Worm (Caenorhabditis elegans) whole organism, L1 larva: Measurements from ENCODE around the gene pqn-68.

ENCODE experiments used
- Y116A8C.19 ChIP-seq: sonication (generic microtip); optimal IDR thresholded peaks from 2 replicates; lab custom pipeline; 2016; ENCODE audit warnings: missing compliant biosample characterization, missing genetic modification characterization, borderline replicate concordance
- aha-1 ChIP-seq: fragments of 150-350 bp; optimal IDR thresholded peaks from 2 replicates; lab custom pipeline; 2014; ENCODE audit warnings: missing biosample characterization, missing genetic modification characterization
- ama-1 ChIP-seq: fragments of 150-350 bp; optimal IDR thresholded peaks from 2 replicates; lab custom pipeline; 2014
- blmp-1 ChIP-seq: fragments of 150-350 bp; optimal IDR thresholded peaks from 2 replicates; lab custom pipeline; 2014; ENCODE audit warnings: missing biosample characterization, missing genetic modification characterization
- ceh-63 ChIP-seq: fragments of 200-800 bp; sonication (Bioruptor generic); optimal IDR thresholded peaks from 2 replicates; lab custom pipeline; 2018; ENCODE audit warnings: mild to moderate bottlenecking, missing genetic modification characterization, missing compliant biosample characterization
- ceh-8 ChIP-seq: fragments of 200-800 bp; sonication (Bioruptor generic); optimal IDR thresholded peaks from 2 replicates; lab custom pipeline; 2018; ENCODE audit warnings: mild to moderate bottlenecking, missing genetic modification characterization, moderate library complexity, missing compliant biosample characterization
- ceh-88 ChIP-seq: fragments of 200-800 bp; sonication (Bioruptor generic); IDR thresholded peaks from 2 replicates; pipeline ENCODE4 v1.3.6; 2022; ENCODE audit warnings: missing genetic modification characterization, missing compliant biosample characterization
- dsc-1 ChIP-seq: sonication (generic microtip); optimal IDR thresholded peaks from 2 replicates; lab custom pipeline; 2016; ENCODE audit warnings: mild to moderate bottlenecking, missing genetic modification characterization, missing compliant biosample characterization
- efl-3 ChIP-seq: fragments of 200-800 bp; sonication (Bioruptor generic); optimal IDR thresholded peaks from 2 replicates; lab custom pipeline; 2018; ENCODE audit warnings: mild to moderate bottlenecking, missing genetic modification characterization, missing compliant biosample characterization
- egl-27 ChIP-seq, 2 experiments: fragments of 150-350 bp in 1 of 2; sonication (generic microtip); optimal IDR thresholded peaks; 3 replicates each; lab custom pipeline; 2017 to 2018; ENCODE audit warnings: missing biosample characterization in 2 of 2, missing genetic modification characterization in 2 of 2, missing genetic modification reagents in 2 of 2
- elt-3 ChIP-seq, 6 experiments: fragments of 150-350 bp in 1 of 6; sonication (generic microtip); optimal IDR thresholded peaks; 2 replicates each; lab custom pipeline; 2017 to 2018; ENCODE audit warnings: missing biosample characterization in 6 of 6, missing genetic modification characterization in 6 of 6, inconsistent platforms in 1 of 6
- fkh-10 ChIP-seq: sonication (generic microtip); optimal IDR thresholded peaks from 2 replicates; lab custom pipeline; 2017; ENCODE audit warnings: missing biosample characterization, missing genetic modification reagents, missing genetic modification characterization
- fos-1 ChIP-seq: fragments of 150-350 bp; optimal IDR thresholded peaks from 2 replicates; lab custom pipeline; 2014; ENCODE audit warnings: missing biosample characterization, missing genetic modification characterization
- grh-1 ChIP-seq: fragments of 200-800 bp; sonication (Bioruptor generic); IDR thresholded peaks from 2 replicates; pipeline ENCODE4 v1.3.6; 2022; ENCODE audit warnings: missing genetic modification reagents, missing genetic modification characterization, missing compliant biosample characterization
- hlh-4 ChIP-seq: sonication (generic microtip); optimal IDR thresholded peaks from 2 replicates; lab custom pipeline; 2016; ENCODE audit warnings: mild to moderate bottlenecking, missing genetic modification characterization, missing compliant biosample characterization
- lin-14 ChIP-seq: fragments of 200-800 bp; sonication (Bioruptor generic); optimal IDR thresholded peaks from 2 replicates; lab custom pipeline; 2018; ENCODE audit warnings: mild to moderate bottlenecking, missing genetic modification characterization, moderate library complexity, missing compliant biosample characterization
- lin-39 ChIP-seq: fragments of 150-350 bp; optimal IDR thresholded peaks from 2 replicates; lab custom pipeline; 2014; ENCODE audit warnings: missing biosample characterization, missing genetic modification reagents, missing genetic modification characterization
- mab-9 ChIP-seq: fragments of 200-800 bp; sonication (Bioruptor generic); IDR thresholded peaks from 2 replicates; pipeline ENCODE4 v1.3.6; 2022; ENCODE audit warnings: missing genetic modification reagents, missing genetic modification characterization, missing compliant biosample characterization
- mep-1 ChIP-seq: fragments of 150-350 bp; optimal IDR thresholded peaks from 2 replicates; lab custom pipeline; 2014; ENCODE audit warnings: missing biosample characterization, missing genetic modification characterization
- nhr-11 ChIP-seq: fragments of 150-350 bp; optimal IDR thresholded peaks from 2 replicates; lab custom pipeline; 2014; ENCODE audit warnings: missing biosample characterization, missing genetic modification characterization
- nhr-20 ChIP-seq: sonication (generic microtip); optimal IDR thresholded peaks from 2 replicates; lab custom pipeline; 2016; ENCODE audit warnings: mild to moderate bottlenecking, missing genetic modification characterization, missing compliant biosample characterization
- nhr-237 ChIP-seq: fragments of 150-350 bp; optimal IDR thresholded peaks from 2 replicates; lab custom pipeline; 2014; ENCODE audit warnings: missing biosample characterization, missing genetic modification characterization
- nhr-28 ChIP-seq: fragments of 150-350 bp; optimal IDR thresholded peaks from 2 replicates; lab custom pipeline; 2014; ENCODE audit warnings: missing biosample characterization, missing genetic modification characterization
- nhr-47 ChIP-seq: sonication (generic microtip); optimal IDR thresholded peaks from 2 replicates; lab custom pipeline; 2016; ENCODE audit warnings: mild to moderate bottlenecking, missing genetic modification characterization, moderate library complexity, missing compliant biosample characterization
- nhr-85 ChIP-seq: sonication (generic microtip); peaks from one replicate; lab custom pipeline; 2016; ENCODE audit warnings: missing genetic modification characterization, inconsistent platforms, missing compliant biosample characterization
- pax-3 ChIP-seq: fragments of 200-800 bp; sonication (Bioruptor generic); optimal IDR thresholded peaks from 2 replicates; lab custom pipeline; 2018; ENCODE audit warnings: mild to moderate bottlenecking, missing genetic modification characterization, moderate library complexity, missing compliant biosample characterization
- snu-23 ChIP-seq: sonication (generic microtip); optimal IDR thresholded peaks from 2 replicates; lab custom pipeline; 2016; ENCODE audit warnings: missing genetic modification characterization, missing compliant biosample characterization
- sox-4 ChIP-seq: sonication (generic microtip); optimal IDR thresholded peaks from 2 replicates; lab custom pipeline; 2016; ENCODE audit warnings: missing genetic modification characterization, missing compliant biosample characterization
- sptf-1 ChIP-seq: fragments of 150-350 bp; optimal IDR thresholded peaks from 2 replicates; lab custom pipeline; 2014; ENCODE audit warnings: missing biosample characterization, missing genetic modification characterization
- tbx-2 ChIP-seq: sonication (generic microtip); optimal IDR thresholded peaks from 2 replicates; lab custom pipeline; 2016; ENCODE audit warnings: missing genetic modification characterization, missing compliant biosample characterization
- tlp-1 ChIP-seq: fragments of 150-350 bp; optimal IDR thresholded peaks from 2 replicates; lab custom pipeline; 2014; ENCODE audit warnings: missing biosample characterization, missing genetic modification characterization
- unc-62 ChIP-seq: fragments of 150-350 bp; optimal IDR thresholded peaks from 2 replicates; lab custom pipeline; 2014; ENCODE audit warnings: missing biosample characterization, missing genetic modification reagents, missing genetic modification characterization
- vab-15 ChIP-seq: sonication (generic microtip); optimal IDR thresholded peaks from 2 replicates; lab custom pipeline; 2017; ENCODE audit warnings: missing genotype, mild to moderate bottlenecking, missing genetic modification characterization, missing compliant biosample characterization
- zag-1 ChIP-seq: fragments of 150-350 bp; optimal IDR thresholded peaks from 2 replicates; lab custom pipeline; 2014; ENCODE audit warnings: missing biosample characterization, missing genetic modification characterization
- ztf-4 ChIP-seq: fragments of 150-350 bp; optimal IDR thresholded peaks from 2 replicates; lab custom pipeline; 2014; ENCODE audit warnings: missing biosample characterization, missing genetic modification characterization

Gene pqn-68

DNA sequence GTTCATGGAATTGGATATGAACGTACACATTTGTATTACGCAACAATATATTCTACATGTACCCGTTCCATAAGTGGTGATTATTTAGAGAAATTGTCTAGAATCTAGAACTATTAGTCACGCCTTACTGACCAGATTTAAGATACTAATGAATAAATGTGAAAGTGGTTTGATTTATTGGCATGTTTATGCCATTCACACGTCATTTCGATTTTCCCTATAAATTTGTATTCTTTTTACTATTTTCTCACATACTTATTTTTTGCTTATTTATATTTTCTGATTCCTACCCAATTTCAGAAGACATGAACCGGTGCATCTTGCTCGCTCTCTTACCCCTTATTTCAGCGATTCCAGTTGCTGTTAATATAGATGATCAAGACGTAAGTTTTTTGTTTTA is 35.8 kb downstream of the pqn-68 start, which contains the start of gene F15B9.8:
Gene F15B9.8 (plus strand): TSS at position 301 of the 400 bp plus-strand sequence.
- TF ChIP-seq fkh-10 (GFP tag; lab: Kevin White, UChicago) (no peak), tbx-2 (tag; lab: Kevin White, UChicago) (no peak), sox-4 (no peak), nhr-85 (peak; percentile 42), zag-1 (no peak), egl-27 (tag; optimal IDR thresholded peaks at IDR 0.05; lab: Kevin White, UChicago) (no peak)

ce11 chrV:12992891-12993290 is 40.5 kb downstream of the pqn-68 start, which contains the start of the genes F15B9.11 and dsl-7:
F15B9.11 (minus strand) TSS chrV:12992895.
dsl-7 (plus strand) TSS chrV:12993150.
- TF ChIP-seq grh-1 (0 out of 2 replicates have a peak, but pooled peaks have one; percentile 45), fkh-10 (GFP tag; lab: Kevin White, UChicago) (no peak), nhr-85 (peak; percentile 82), elt-3 (tag; optimal IDR thresholded peaks at IDR 0.05; lab: Kevin White, UChicago) (no peak), aha-1 (tag; lab: Kevin White, UChicago) (no peak), hlh-4 (tag; lab: Kevin White, UChicago) (no peak), lin-14 (peak; percentile 60), nhr-237 (tag; lab: Kevin White, UChicago) (no peak), mep-1 (tag; lab: Kevin White, UChicago) (no peak), blmp-1 (tag; lab: Kevin White, UChicago) (peak; percentile 18)
- TF ChIP-seq, all 84 proteins: peak for 4

DNA sequence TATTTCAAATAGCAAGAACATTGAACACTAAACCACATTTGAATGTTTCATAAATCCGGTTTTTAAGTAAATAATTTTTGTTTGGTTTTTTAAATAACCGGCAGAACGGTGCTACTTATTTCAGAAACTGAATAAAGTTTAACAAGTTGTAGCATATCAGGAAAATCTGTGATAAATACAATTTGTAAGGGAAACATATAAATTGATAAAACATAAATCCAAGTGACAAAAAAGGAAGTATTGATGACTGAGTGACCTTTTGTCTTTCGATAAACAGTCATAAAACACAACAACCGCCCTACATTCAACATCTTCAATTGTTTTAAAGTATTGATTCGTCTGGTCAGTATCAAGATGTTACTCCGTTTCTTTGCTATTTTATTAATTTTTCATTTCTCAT is 42.8 kb downstream of the pqn-68 start, which contains the start of gene far-5:
Gene far-5 (plus strand): TSS at position 301 of the 400 bp plus-strand sequence.
- peak in 1 of 6 experiments; percentile 29 for TF ChIP-seq elt-3 (tag; optimal IDR thresholded peaks at IDR 0.05; lab: Kevin White, UChicago)
- TF ChIP-seq nhr-47 (tag; lab: Kevin White, UChicago), result no peak
- TF ChIP-seq pax-3, result no peak
- peak; percentile 30 for TF ChIP-seq blmp-1 (tag; lab: Kevin White, UChicago)

ce11 chrV:12997422-12997821 is 45.0 kb downstream of the pqn-68 start, which contains the start of gene far-3:
far-3 (minus strand) TSS chrV:12997522.
- no peak for TF ChIP-seq ceh-8 (GFP tag; lab: Kevin White, UChicago)
- no peak for TF ChIP-seq ceh-63 (GFP tag; lab: Kevin White, UChicago)
- TF ChIP-seq nhr-20 (tag; lab: Kevin White, UChicago), result no peak
- no peak for TF ChIP-seq ztf-4 (tag; lab: Kevin White, UChicago)
- no peak for TF ChIP-seq fos-1 (tag; lab: Kevin White, UChicago)
- no peak for TF ChIP-seq unc-62
- TF ChIP-seq dsc-1 (tag; lab: Kevin White, UChicago), result no peak
- TF ChIP-seq sptf-1, result no peak
- no peak for TF ChIP-seq nhr-28
- TF ChIP-seq elt-3 (tag; optimal IDR thresholded peaks at IDR 0.05; lab: Kevin White, UChicago), result no peak

DNA sequence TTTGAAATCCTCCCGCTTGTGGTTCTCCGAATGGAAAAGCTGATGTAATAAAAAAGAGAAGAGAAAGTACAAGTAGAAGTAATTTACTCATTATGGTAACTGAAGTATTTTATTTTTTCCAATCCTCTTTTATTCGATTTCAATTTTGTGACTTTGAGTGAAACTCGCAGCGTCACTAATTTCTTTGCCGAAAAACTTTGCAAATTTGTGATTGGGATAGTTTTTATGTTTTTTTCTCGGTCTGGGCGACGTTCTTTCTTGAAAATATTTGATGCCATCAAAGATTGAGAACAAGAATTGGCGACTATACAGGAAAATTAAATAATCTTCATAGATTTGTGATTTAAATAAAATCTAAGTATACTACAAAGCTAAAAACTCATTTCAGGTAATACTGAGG is 47.1 kb downstream of the pqn-68 start, which contains the start of gene far-4:
Gene far-4 (minus strand): TSS at position 101 of the 400 bp plus-strand sequence.
- no peak for TF ChIP-seq tlp-1 (tag; lab: Kevin White, UChicago)
- TF ChIP-seq ceh-88 (GFP tag; lab: Robert Waterston, UW), result no peak
- TF ChIP-seq nhr-11, result no peak
- no peak for TF ChIP-seq Y116A8C.19 (tag; lab: Kevin White, UChicago)
- TF ChIP-seq grh-1, result no peak
- no peak for TF ChIP-seq snu-23 (GFP tag; lab: Kevin White, UChicago)
- TF ChIP-seq lin-39 (tag; lab: Kevin White, UChicago), result no peak
- no peak for TF ChIP-seq efl-3 (GFP tag; lab: Kevin White, UChicago)
- TF ChIP-seq vab-15 (tag; lab: Kevin White, UChicago), result no peak
- TF ChIP-seq fos-1 (tag; lab: Kevin White, UChicago), result no peak
- TF ChIP-seq mab-9, result no peak
- TF ChIP-seq ama-1 (lab: Kevin White, UChicago), result no peak
